Fruit fly (Drosophila melanogaster) whole organism, larva: Measurements from ENCODE around the gene CG14507.

Experiments
- noc ChIP-seq: fragments of 200-800 bp; sonication (Bioruptor generic); optimal IDR thresholded peaks from 3 replicates; lab custom pipeline; 2019; ENCODE audit warnings: missing biosample characterization, mild to moderate bottlenecking, missing genetic modification characterization, moderate library complexity

CG14507 gene

DNA sequence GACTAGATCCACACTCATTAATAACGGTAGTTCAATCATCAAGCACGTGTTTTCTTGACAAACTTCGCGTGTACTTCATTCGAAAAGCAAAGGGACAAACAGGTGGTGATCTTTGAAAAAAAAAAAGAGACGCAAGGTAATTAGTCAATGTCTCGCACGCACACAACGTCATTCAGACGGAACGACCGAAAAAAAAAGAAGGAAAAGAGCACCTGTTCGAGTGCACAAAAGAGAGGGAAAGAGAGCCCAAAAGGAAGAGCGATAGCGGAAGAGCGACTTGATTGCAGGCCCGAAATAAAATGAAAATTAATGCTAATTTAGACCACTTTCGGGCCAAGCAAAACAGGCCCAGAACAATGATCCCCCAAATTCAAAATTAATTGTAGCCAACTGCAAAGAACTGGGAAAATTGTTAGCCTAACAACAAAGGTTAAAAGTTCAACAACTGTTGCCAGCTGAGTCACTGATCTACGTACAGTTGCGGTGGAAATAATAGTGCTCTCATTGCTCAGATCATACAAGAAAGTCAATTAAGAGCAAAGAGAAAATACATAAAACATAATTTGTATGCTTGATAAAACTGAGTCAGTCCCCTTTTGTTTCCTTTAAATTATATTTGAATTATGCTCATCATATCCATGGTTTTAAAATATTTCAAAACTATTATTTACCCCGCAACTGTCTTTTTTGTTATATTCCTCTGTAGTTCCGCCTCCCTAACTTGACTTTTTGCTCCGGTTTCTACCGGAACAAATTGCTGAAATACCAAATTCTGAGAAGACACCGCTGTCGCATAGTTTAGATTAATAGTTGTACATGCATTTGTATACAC is 11.7 kb downstream of the CG14507 start:
- no peak for TF ChIP-seq noc (tag; lab: Kevin White, UChicago)

DNA sequence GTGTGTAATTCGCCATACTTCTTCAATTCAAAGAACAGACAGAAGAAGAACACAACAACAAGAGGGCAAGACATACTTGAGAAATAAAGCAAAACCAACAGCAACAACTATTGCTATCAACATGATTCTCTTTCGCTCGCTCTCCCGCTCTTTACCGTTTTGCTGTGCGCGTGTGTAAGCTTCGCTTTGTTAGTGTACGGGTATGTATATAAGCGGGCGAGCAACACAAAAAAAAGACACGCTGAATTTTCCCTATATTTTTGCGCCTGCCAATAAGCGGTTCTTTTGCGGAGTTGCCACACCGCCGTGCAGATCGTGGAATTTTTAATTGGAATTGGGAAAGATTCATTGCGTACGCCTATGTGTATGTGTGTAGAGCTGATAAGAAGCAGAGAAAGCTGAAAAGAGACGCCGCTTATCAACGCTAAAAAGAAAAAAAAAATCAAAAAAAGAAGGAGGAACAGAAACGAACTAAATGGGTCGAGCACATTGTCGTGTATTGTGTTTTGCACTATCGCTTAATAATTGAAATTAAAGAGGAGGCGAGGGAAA is 12.5 kb downstream of the CG14507 start:
- peak; percentile 19 for TF ChIP-seq noc (tag; lab: Kevin White, UChicago)

DNA sequence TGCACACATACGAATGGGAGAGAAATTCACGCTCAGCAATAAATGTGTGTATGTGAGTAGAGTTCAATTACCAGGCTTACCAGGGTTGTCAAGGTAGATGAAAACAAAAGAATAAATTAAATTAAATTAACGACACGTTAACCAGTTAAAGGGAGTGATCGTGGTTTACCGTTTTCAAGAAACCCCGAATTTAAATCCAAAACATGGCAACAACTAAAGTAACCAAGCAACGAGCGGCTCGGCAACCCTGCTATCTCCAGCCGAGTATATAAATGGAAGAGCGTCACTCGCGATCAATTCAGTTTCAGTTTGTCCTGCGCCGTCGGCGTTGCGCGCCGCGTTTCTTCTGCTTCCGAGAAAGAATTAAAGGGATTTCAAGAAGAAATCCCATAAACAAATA is 13.3 kb downstream of the CG14507 start:
- peak; percentile 99 for TF ChIP-seq noc (tag; lab: Kevin White, UChicago)

DNA sequence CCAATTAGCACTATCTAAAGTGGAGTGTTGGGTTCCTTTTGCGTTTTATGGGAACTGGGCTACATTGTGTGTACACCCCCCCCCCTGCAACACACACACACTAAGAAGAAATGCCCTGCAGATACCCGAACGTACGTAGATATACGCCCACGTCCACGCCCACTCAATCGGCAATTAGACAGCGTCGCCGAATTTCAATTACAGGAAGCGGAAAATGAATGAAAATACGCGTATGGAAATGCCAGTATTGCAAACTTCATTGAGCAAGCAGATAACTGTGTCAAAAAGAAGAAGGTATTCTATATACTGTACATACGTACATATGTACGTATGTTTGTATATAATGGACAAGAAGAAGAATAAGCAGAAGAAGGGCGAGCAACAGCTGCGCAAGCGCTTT is 14.1 kb downstream of the CG14507 start:
- no peak for TF ChIP-seq noc (tag; lab: Kevin White, UChicago)

DNA sequence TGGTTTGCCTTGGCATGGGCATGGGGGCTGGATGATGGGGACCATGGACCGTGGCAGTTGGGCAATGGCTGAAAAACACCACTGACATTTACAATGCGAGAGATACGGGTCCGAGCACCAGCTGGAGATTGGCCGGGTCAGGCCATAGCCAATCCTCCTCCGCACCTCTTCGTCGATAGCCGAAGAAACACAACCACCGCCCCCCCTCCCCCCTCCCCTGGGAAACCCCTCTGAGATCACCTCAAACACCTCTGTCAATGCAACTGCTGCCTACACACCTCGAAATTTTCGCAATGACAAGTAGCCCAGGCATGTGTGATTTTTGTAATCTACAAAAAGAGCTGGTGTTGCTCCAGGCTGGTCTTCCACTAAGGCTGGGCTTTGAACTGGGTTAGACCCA is 15.0 kb downstream of the CG14507 start:
- TF ChIP-seq noc (tag; lab: Kevin White, UChicago): no peak

DNA sequence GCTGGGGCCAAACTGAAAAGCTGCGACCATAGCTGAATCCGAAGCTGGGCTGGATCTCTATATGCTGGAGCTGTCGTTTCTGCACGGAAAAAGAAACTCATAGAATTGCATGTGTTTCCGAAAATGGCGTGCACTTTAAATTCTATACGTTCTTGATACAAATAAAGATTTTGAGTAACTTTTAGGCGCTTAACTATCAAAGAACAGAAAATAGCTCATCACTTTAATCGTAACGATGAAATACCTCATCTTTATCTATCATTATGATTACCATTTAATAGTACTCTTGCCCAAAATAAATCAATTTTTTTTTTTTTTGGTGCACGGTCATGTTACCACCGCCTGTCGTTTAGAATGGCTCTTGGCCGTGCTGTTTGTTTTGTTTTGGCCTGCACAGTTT is 15.8 kb downstream of the CG14507 start:
- no peak for TF ChIP-seq noc (tag; lab: Kevin White, UChicago)

DNA sequence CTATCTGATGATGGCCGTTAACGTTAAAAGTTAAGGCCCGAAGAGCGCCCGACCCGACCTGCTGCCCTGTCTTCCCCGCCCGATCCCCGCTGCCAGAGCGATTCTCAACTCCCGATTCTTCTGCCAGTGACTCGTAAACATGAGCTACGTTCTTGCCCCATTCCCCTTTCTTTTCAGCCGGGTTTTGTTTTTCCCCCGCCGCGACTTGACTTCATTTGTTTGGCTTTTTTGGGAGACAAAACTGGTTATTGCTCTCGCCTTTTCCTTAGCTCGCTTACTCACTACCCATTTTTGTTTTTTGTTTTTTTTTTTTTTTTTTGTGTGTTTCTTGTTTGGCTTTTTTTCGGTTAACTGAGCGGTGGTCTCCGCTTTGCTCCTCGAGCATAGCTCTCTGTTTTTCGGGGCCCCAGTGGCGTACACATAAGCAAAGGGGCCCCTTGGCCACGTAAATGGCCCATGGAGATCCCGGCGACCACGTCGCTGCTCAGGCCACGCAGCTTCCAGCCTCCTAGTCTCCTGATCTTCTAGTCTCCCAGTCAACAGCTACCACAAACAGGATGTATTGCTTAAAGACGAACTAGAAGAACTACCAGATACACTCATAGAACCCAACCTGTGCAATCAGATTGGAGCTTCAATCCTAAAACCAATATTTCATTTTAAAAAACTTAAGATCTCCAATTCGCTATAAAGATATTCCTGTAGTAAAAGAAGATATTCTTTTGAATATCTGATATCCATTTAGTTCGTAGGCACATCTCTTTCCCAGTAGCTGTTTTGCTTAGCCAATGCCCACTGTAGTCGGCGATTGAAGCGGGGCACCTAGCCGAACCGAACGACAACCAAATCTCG is 16.8 kb downstream of the CG14507 start:
- no peak for TF ChIP-seq noc (tag; lab: Kevin White, UChicago)

DNA sequence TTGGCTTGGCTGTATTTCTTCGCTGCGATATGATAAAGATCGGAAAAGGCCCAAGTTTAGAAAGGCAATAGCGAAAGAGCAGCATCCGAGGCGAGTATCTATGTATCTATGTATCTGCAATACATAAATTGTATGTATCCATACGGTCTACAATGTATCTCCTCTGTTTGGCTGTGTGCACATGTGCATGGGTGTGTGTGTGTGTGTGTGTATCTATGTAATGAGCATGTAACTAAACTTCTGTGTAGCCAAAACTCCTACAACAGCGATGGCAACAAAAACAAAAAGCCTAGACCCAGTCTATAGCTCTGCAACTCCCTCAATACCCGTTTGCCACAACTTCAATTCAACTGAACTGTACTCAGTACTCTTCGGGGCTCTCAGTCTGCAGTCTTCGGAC is 17.4 kb downstream of the CG14507 start:
- no peak for TF ChIP-seq noc (tag; lab: Kevin White, UChicago)

DNA sequence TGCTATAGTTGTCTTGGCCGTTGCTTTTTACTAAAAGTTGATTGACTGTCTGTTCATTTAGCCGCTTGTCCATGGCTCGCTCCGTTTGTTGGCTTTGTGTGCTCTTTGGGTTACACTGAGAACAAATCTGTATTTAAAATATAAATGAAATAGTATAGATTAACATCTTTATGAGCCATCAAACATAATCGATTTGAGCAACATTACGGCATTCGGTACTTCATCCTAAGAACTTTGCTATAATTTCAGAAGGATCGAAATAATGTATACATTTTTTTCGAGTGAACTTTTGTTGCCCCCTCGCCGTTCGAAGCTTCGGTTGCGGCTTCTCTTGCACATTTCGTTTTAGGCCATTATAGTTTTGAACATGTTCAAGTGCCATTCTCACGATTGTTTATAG is 19.5 kb downstream of the CG14507 start:
- TF ChIP-seq noc (tag; lab: Kevin White, UChicago): peak; percentile 32

DNA sequence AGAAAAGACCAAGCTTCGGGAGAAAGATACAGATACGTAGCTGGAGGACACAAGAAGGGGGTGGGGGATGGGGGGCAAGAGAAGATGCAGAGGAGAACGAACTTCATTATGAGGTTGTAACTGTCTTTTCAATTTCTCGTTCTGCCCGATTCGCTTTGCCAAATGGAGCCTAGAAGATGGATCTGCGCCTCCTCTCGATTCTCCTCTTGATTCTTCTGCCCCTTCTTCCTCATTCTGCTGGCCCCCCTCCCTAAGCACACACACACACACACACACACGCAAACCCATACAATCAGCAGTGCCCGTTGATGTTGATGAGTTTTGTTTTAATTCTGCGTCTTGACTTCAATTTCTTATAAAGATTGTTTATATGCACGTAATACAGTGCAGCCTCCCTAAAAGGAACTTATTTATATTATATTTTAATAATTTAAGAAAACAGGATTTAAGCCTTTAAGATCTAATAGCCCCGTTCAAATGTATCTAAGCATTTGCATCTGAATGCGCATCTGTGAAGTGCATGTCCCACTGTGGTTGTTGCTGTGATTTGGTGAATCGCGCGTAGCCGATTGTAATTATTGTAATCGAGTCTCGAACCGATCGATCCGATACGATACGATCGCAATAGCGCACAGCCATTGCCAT is 20.4 kb downstream of the CG14507 start:
- peak; percentile 46 for TF ChIP-seq noc (tag; lab: Kevin White, UChicago)

DNA sequence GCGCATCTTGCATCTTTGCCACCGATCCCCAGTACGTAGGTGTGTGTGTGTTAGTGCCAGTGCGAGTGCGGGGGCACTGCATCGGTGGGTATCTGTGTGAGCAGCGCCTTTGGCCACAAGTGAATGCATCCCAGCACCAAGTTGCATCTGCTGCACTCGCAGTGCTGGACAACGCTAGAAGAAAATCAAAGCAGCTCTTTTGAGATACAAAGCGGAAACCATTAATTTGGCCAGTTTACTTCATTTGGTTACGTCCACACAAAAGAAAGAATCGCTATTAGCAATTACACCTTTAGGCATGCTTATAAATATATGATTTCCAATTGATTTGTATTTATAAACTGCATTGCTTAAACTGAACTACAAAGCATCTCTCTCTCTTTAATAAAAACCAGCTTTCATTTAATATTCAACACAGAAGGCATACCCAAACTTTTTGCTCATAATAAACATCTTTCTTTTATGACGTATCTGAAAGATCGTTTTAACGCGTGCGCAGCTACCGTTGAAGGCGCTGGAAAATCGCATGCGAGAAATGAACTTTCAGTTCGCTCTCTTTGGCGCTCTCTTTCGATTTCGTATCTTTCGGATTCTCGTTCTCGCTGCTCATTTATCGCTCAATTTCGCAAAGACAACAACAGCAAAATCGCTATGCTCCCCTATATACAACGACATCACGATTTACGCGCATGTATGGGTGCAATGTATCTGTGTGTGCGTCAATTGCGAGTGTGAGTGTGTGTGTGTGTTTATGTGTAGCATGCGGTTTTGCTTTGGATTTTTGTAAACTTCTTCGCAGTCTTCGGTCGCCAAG is 21.1 kb downstream of the CG14507 start:
- no peak for TF ChIP-seq noc (tag; lab: Kevin White, UChicago)

DNA sequence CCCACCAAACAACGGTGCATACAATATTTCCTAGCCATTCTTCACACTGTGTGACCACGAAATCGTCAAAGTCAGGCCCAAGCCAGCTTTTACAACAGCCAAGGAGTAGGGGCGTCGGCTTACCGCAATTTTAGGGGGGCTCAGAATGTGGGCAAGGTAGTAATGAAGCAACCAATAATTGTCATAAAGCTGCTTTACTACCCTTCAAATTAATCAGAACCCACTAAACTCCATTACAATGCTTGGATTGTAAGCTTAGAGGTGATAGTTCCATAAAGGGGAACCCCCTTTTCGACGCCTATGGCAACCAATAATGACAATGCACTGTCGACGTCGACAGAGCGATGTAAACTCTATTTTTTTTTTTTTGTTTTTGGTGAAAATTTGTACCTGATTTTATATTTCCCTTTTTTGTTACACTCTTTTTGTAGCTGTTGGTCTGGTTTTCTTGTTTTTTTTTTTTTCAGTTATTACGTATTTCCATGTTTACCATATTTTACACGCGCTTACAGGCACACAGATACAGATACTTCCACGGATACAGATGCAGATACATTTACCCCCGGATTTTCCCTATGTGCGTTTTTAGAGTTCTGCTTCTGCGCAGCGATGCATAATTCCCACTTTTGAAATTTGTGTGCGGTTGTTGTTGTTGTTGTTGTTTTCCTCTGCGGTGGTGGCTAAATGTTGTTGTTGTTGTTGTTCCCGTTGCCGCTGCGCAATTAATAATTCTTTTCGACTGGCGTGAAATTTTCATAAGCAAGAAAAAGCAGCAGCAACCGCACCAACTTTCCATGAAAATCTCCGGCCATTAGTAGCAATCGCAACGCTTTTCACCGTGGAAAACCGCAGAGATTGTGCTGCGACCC is 22.7 kb downstream of the CG14507 start:
- TF ChIP-seq noc (tag; lab: Kevin White, UChicago): no peak

DNA sequence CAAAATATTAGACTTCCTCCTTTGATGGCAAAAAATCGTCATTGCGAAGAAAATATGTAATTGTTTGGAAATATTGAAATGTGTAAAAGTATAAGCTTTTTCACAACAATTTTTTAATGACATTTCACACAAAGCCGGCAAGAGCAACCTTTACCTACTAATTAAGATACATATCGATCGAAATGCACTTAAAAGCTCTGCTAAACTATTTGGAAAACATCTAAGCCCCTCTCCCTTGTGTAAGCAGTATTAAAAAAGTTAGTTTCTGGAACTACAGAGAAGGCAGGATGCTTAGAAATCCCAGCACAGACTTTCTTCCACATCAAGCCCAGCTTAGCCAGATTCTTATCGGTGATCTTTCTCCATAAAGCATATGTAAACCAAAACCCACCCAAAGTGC is 23.5 kb downstream of the CG14507 start, which contains the start of gene Cyt-c1L:
Gene Cyt-c1L (minus strand): TSS at position 101 of the 400 bp plus-strand sequence.
- TF ChIP-seq noc (tag; lab: Kevin White, UChicago): no peak

DNA sequence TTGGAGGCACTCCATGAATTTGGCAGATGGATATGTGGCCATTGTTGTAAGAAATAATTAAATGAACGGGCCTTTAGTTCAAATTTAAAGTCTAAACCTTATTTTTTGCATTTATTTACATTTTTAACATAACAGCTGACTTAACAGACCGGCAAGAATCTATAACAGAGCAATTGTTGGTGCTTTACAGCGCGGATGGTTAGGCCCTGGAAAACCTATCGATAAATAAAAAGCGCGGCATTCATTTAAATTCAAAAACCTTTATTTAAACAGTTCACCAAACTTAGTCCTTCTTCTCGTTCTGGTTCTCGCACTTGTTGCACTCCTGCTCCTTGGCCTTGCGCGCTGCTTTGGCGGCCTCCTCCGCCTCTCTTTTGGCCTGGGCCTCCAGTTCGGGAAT is 25.1 kb downstream of the CG14507 start, which contains the start of gene Mesh1:
Gene Mesh1 (minus strand): TSS at position 108 of the 400 bp plus-strand sequence.
- TF ChIP-seq noc (tag; lab: Kevin White, UChicago): no peak
